Fruit fly (Drosophila melanogaster): ENCODE results near the gene CenG1A.

The CenG1A gene

dm6 chr2L:13884678-13885303 is 49.4 kb downstream of the CenG1A start:
- peak; percentile 26 for TF ChIP-seq sens (GFP tag)
- peak; percentile 78 for TF ChIP-seq Ets65A (GFP tag)
- no peak for TF ChIP-seq crp (GFP tag; optimal IDR thresholded peaks at IDR 0.05)
- peak; percentile 33 for TF ChIP-seq Med (GFP tag)

dm6 chr2L:13886326-13887073 is 51.1 kb downstream of the CenG1A start:
- peak in 1 of 2 experiments; percentile 19 for TF ChIP-seq Pdp1 (GFP tag; optimal IDR thresholded peaks at IDR 0.05)
- peak; percentile 19 for TF ChIP-seq CG2678 (tag; optimal IDR thresholded peaks at IDR 0.05)
- peak; percentile 30 for TF ChIP-seq ATbp (GFP tag; optimal IDR thresholded peaks at IDR 0.05)
- peak; percentile 18 for TF ChIP-seq lab (GFP tag; optimal IDR thresholded peaks at IDR 0.05)
- TF ChIP-seq Elba2 (GFP tag; optimal IDR thresholded peaks at IDR 0.05), result no peak
- TF ChIP-seq sens (GFP tag), result peak; percentile 50
- TF ChIP-seq sens-2 (GFP tag; IDR thresholded peaks at IDR 0.05), result peak; percentile 24; the same call in 1 of the 2 replicates
- peak; percentile 59 for TF ChIP-seq exex (tag; optimal IDR thresholded peaks at IDR 0.05)
- peak; percentile 35 for TF ChIP-seq nom (GFP tag; optimal IDR thresholded peaks at IDR 0.05)
- TF ChIP-seq gro (GFP tag; optimal IDR thresholded peaks at IDR 0.05), result no peak
- peak; percentile 8 for TF ChIP-seq Sox100B (GFP tag; optimal IDR thresholded peaks at IDR 0.05)
- peak; percentile 40 for TF ChIP-seq BtbVII (GFP tag; optimal IDR thresholded peaks at IDR 0.05)
- TF ChIP-seq CG15601 (tag; optimal IDR thresholded peaks at IDR 0.05), result peak; percentile 14
- peak; percentile 49 for TF ChIP-seq Med (GFP tag)
- peak; percentile 5 for TF ChIP-seq MTF-1 (GFP tag; optimal IDR thresholded peaks at IDR 0.05; ENCODE audit: borderline replicate concordance)
- TF ChIP-seq abd-A (tag; optimal IDR thresholded peaks at IDR 0.05), result no peak
- TF ChIP-seq bsh (GFP tag; optimal IDR thresholded peaks at IDR 0.05), result no peak
- peak; percentile 62 for TF ChIP-seq sug (tag; optimal IDR thresholded peaks at IDR 0.05)
- TF ChIP-seq HHEX (GFP tag; optimal IDR thresholded peaks at IDR 0.05), result peak; percentile 3
- TF ChIP-seq salm (tag; optimal IDR thresholded peaks at IDR 0.05), result peak; percentile 23
- TF ChIP-seq grn (GFP tag; optimal IDR thresholded peaks at IDR 0.05), result peak; percentile 62
- TF ChIP-seq gcm (GFP tag; optimal IDR thresholded peaks at IDR 0.05), result peak; percentile 5
- TF ChIP-seq C15 (GFP tag; IDR thresholded peaks at IDR 0.05), result no peak
- TF ChIP-seq CG10543 (GFP tag; optimal IDR thresholded peaks at IDR 0.05), result peak; percentile 19
- TF ChIP-seq CG17385 (GFP tag; optimal IDR thresholded peaks at IDR 0.05), result peak; percentile 13
- peak; percentile 10 for TF ChIP-seq CG6254 (GFP tag; optimal IDR thresholded peaks at IDR 0.05)
- TF ChIP-seq CG2199 (GFP tag; IDR thresholded peaks at IDR 0.05), result peak; percentile 99
- TF ChIP-seq sc (optimal IDR thresholded peaks at IDR 0.05), result no peak
- TF ChIP-seq sc (GFP tag; optimal IDR thresholded peaks at IDR 0.05), result no peak
- TF ChIP-seq Vsx1 (GFP tag; optimal IDR thresholded peaks at IDR 0.05), result peak; percentile 17

dm6 chr2L:13889934-13890333 is 54.6 kb downstream of the CenG1A start:
- TF ChIP-seq CG14441 (GFP tag; IDR thresholded peaks at IDR 0.05) (no peak), hkb (optimal IDR thresholded peaks at IDR 0.05) (no peak), hkb (GFP tag; IDR thresholded peaks at IDR 0.05) (no peak), sug (tag; optimal IDR thresholded peaks at IDR 0.05) (no peak), seq (GFP tag; IDR thresholded peaks at IDR 0.05) (no peak), Pdp1 (GFP tag; optimal IDR thresholded peaks at IDR 0.05) (peak in 1 of 2 experiments; percentile 82), jing (GFP tag; optimal IDR thresholded peaks at IDR 0.05) (no peak), Atf6 (GFP tag; IDR thresholded peaks at IDR 0.05) (no peak), CG8359 (GFP tag; optimal IDR thresholded peaks at IDR 0.05; ENCODE audit: borderline replicate concordance) (no peak), sima (GFP tag; optimal IDR thresholded peaks at IDR 0.05) (no peak)

Measured in whole organism, embryonic.